Fruit fly (Drosophila melanogaster): ENCODE data around the gene 4E-T.

DNA sequence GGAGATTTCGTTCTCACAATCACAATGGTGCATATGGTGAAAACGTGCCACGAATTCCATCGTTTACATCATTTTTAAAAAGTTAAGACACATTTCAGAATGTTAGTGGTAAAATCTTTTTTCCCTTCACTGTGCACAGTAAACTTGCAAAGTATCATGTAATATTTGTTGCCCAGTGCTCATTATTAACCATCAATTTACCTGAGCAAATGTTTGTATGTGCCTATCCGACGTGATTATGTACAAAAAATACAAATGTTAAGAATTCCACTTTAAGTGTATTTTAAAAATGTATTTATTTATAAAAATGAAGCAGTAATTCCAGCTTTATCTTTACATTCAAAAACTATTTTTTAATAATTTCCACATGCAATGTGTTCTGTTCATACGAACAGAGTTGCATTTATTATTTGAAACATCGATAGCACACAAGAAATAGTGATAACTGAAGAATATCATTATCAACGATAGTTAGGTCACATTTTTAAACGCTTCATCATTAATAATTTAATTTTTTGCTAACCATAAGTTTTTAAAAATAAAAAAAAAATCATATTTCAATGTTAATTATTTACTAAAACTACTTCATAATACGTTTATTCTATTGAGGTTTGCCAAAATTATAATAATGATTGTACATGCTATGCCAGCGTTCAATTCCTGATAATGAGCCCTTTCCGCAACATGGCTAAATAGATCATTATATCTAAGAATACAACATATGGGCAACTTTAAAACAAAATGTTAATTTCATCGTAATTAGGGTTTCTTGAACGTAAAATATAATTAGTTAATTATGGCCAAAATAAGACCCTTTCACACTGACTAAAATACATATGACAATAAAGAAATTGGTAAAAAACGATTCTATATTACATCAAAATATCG, 27.6 kb downstream of the 4E-T start, which contains the start of gene eIF4G1:
- TF ChIP-seq HLH4C (GFP tag; IDR thresholded peaks at IDR 0.05; ENCODE audit: partially characterized antibody) (no peak), CG2678 (tag; optimal IDR thresholded peaks at IDR 0.05) (no peak), CG4854 (GFP tag; optimal IDR thresholded peaks at IDR 0.05) (no peak), Hand (GFP tag; optimal IDR thresholded peaks at IDR 0.05) (no peak), ind (GFP tag; optimal IDR thresholded peaks at IDR 0.05) (no peak), CG12659 (GFP tag; optimal IDR thresholded peaks at IDR 0.05) (peak; percentile 55), Dfd (GFP tag; optimal IDR thresholded peaks at IDR 0.05) (no peak), slbo (GFP tag; IDR thresholded peaks at IDR 0.05) (no peak), CG3407 (GFP tag; optimal IDR thresholded peaks at IDR 0.05) (no peak)
